Worm (Caenorhabditis elegans) whole organism, early embryonic: ENCODE results near the gene srbc-17.
"Not testable (repeated sequence)": the region's sequence is repeated elsewhere in the genome, so short reads cannot be mapped to it uniquely, and the experiment has no call there.

ENCODE experiments used
- F13C5.2 ChIP-seq: sonication (generic microtip); optimal IDR thresholded peaks from 2 replicates; lab custom pipeline; 2017; ENCODE audit warnings: mild to moderate bottlenecking, missing genetic modification characterization, inconsistent platforms, missing compliant biosample characterization
- aly-1 ChIP-seq: sonication (generic microtip); optimal IDR thresholded peaks from 2 replicates; lab custom pipeline; 2016; ENCODE audit warnings: missing genetic modification characterization, missing compliant biosample characterization
- ama-1 ChIP-seq: fragments of 150-350 bp; optimal IDR thresholded peaks from 2 replicates; lab custom pipeline; 2014
- ets-7 ChIP-seq: sonication (generic microtip); optimal IDR thresholded peaks from 2 replicates; lab custom pipeline; 2016; ENCODE audit warnings: missing genotype, missing genetic modification characterization, missing compliant biosample characterization
- hmbx-1 ChIP-seq: sonication (generic microtip); optimal IDR thresholded peaks from 2 replicates; lab custom pipeline; 2016; ENCODE audit warnings: mild to moderate bottlenecking, missing genetic modification characterization, missing compliant biosample characterization
- hmg-4 ChIP-seq: fragments of 200-800 bp; sonication (Bioruptor generic); optimal IDR thresholded peaks from 2 replicates; lab custom pipeline; 2018; ENCODE audit warnings: mild to moderate bottlenecking, missing genetic modification characterization, missing compliant biosample characterization
- pes-1 ChIP-seq: fragments of 200-800 bp; sonication (Bioruptor generic); IDR thresholded peaks from 2 replicates; pipeline ENCODE4 v1.3.6; 2022; ENCODE audit warnings: missing genetic modification reagents, missing genetic modification characterization, missing compliant biosample characterization
- scrt-1 ChIP-seq: fragments of 200-800 bp; sonication (Bioruptor generic); IDR thresholded peaks from 2 replicates; pipeline ENCODE4 v1.3.6; 2022; ENCODE audit warnings: missing genetic modification characterization, missing compliant biosample characterization
- sea-1 ChIP-seq: fragments of 200-800 bp; sonication (Bioruptor generic); conservative IDR thresholded peaks from 2 replicates; pipeline ENCODE4 v1.3.6; 2022; ENCODE audit warnings: missing genetic modification characterization, missing compliant biosample characterization
- tbx-11 ChIP-seq: fragments of 200-800 bp; sonication (Bioruptor generic); IDR thresholded peaks from 2 replicates; pipeline ENCODE4 v1.3.6; 2022; ENCODE audit warnings: missing genetic modification characterization, missing compliant biosample characterization
- tbx-37 ChIP-seq: fragments of 200-800 bp; sonication (Bioruptor generic); conservative IDR thresholded peaks from 2 replicates; pipeline ENCODE4 v1.3.6; 2022; ENCODE audit warnings: missing genetic modification reagents, missing genetic modification characterization, missing compliant biosample characterization

ce11 chrV:2144408-2144807, 33.1 kb upstream of the srbc-17 start, which contains the start of gene F22F7.12:
- not testable (repeated sequence) for TF ChIP-seq ama-1 (lab: Kevin White, UChicago); F13C5.2 (tag; lab: Kevin White, UChicago); scrt-1; tbx-11 (GFP tag; lab: Robert Waterston, UW); tbx-37; sea-1 (GFP tag; lab: Robert Waterston, UW); ets-7 (tag; lab: Kevin White, UChicago); hmbx-1 (tag; lab: Kevin White, UChicago); pes-1 (GFP tag; lab: Robert Waterston, UW); aly-1 (tag; lab: Kevin White, UChicago); hmg-4 (GFP tag; lab: Kevin White, UChicago)
